Worm (Caenorhabditis elegans) whole organism, early embryonic: Measurements from ENCODE around the gene cyp-31A3.

Experiments used
- ama-1 ChIP-seq: fragments of 150-350 bp; optimal IDR thresholded peaks from 2 replicates; lab custom pipeline; 2014
- ceh-36 ChIP-seq: sonication (generic microtip); optimal IDR thresholded peaks from 2 replicates; lab custom pipeline; 2016; ENCODE audit warnings: missing genetic modification characterization, inconsistent platforms, missing compliant biosample characterization
- ets-7 ChIP-seq: sonication (generic microtip); optimal IDR thresholded peaks from 2 replicates; lab custom pipeline; 2016; ENCODE audit warnings: missing genotype, missing genetic modification characterization, missing compliant biosample characterization
- flt-1 ChIP-seq: fragments of 200-800 bp; sonication (Bioruptor generic); IDR thresholded peaks from 2 replicates; pipeline ENCODE4 v1.3.6; 2022; ENCODE audit warnings: missing genetic modification characterization, missing compliant biosample characterization
- hmbx-1 ChIP-seq: sonication (generic microtip); optimal IDR thresholded peaks from 2 replicates; lab custom pipeline; 2016; ENCODE audit warnings: mild to moderate bottlenecking, missing genetic modification characterization, missing compliant biosample characterization
- hnd-1 ChIP-seq: sonication (generic microtip); optimal IDR thresholded peaks from 2 replicates; lab custom pipeline; 2016; ENCODE audit warnings: missing genetic modification characterization, missing compliant biosample characterization
- scrt-1 ChIP-seq: fragments of 200-800 bp; sonication (Bioruptor generic); IDR thresholded peaks from 2 replicates; pipeline ENCODE4 v1.3.6; 2022; ENCODE audit warnings: missing genetic modification characterization, missing compliant biosample characterization
- sea-1 ChIP-seq: fragments of 200-800 bp; sonication (Bioruptor generic); conservative IDR thresholded peaks from 2 replicates; pipeline ENCODE4 v1.3.6; 2022; ENCODE audit warnings: missing genetic modification characterization, missing compliant biosample characterization
- tbx-11 ChIP-seq: fragments of 200-800 bp; sonication (Bioruptor generic); IDR thresholded peaks from 2 replicates; pipeline ENCODE4 v1.3.6; 2022; ENCODE audit warnings: missing genetic modification characterization, missing compliant biosample characterization
- tra-4 ChIP-seq: sonication (generic microtip); optimal IDR thresholded peaks from 2 replicates; lab custom pipeline; 2017; ENCODE audit warnings: missing genetic modification characterization, missing compliant biosample characterization

- TF ChIP-seq tra-4 (tag; lab: Kevin White, UChicago) (no peak), sea-1 (GFP tag; lab: Robert Waterston, UW) (no peak), ama-1 (lab: Kevin White, UChicago) (no peak), scrt-1 (GFP tag; lab: Robert Waterston, UW) (no peak), ets-7 (tag; lab: Kevin White, UChicago) (no peak), hmbx-1 (tag; lab: Kevin White, UChicago) (no peak), hnd-1 (tag; lab: Kevin White, UChicago) (no peak), ceh-36 (tag; lab: Kevin White, UChicago) (no peak), tbx-11 (GFP tag; lab: Robert Waterston, UW) (no peak), flt-1 (GFP tag; lab: Robert Waterston, UW) (no peak)
Measured at ce11 chrIV:4758659-4759058, 2.2 kb upstream of the cyp-31A3 start, which contains the start of gene Y17G9B.8.
